Worm (Caenorhabditis elegans) whole organism, L4/young adult: Measurements from ENCODE around the gene fbxa-95.

ENCODE experiments used
- W03F9.2 ChIP-seq: fragments of 150-350 bp; optimal IDR thresholded peaks from 2 replicates; lab custom pipeline; 2014; ENCODE audit warnings: missing biosample characterization, missing genetic modification characterization
- dao-5 ChIP-seq: sonication (generic microtip); optimal IDR thresholded peaks from 2 replicates; lab custom pipeline; 2016; ENCODE audit warnings: missing genotype, missing genetic modification characterization, moderate library complexity, missing compliant biosample characterization
- him-1 ChIP-seq: sonication (generic microtip); optimal IDR thresholded peaks from 2 replicates; lab custom pipeline; 2016; ENCODE audit warnings: missing genotype, missing genetic modification reagents, missing genetic modification characterization, missing compliant biosample characterization

DNA sequence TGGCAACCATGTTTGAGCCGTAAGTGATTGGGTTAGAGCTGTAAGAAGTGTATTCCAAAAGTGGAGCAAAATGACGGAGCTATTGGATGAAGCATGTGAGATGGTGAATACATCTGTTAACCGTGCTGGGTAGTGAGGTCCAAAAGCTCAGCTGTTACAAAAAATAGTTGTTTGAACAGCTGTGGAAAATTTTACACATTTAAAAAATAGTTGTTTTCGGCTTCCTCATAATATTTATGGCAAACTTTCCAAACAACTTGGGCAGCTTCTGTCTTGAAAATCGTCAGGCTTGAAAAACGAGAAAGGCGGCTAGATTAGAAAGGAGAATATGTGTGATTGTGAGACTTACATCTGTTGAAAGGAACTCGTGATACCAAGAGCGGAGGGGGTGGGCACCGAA lies 33.8 kb downstream of the fbxa-95 start, which contains the start of gene fbxa-154:
- no peak for TF ChIP-seq dao-5 (tag; lab: Kevin White, UChicago)
- no peak for TF ChIP-seq W03F9.2 (tag; lab: Kevin White, UChicago)
- TF ChIP-seq him-1 (tag; lab: Kevin White, UChicago) = no peak
